Fruit fly (Drosophila melanogaster) whole organism, embryonic: Measurements from ENCODE around the gene TyrRII.

Experiments used
- Asciz ChIP-seq: fragments of 200-800 bp; sonication (Bioruptor generic); optimal IDR thresholded peaks from 2 replicates; lab custom pipeline; 2017; ENCODE audit warnings: missing biosample characterization, mild to moderate bottlenecking, missing genetic modification characterization, missing genetic modification reagents
- BEAF-32 ChIP-seq: fragments of 200-800 bp; sonication (Bioruptor generic); optimal IDR thresholded peaks from 3 replicates; lab custom pipeline; 2017; ENCODE audit warnings: missing biosample characterization, missing genetic modification characterization, mild to moderate bottlenecking, moderate library complexity, missing genetic modification reagents
- CG10209 ChIP-seq: fragments of 200-800 bp; sonication (Bioruptor generic); optimal IDR thresholded peaks from 3 replicates; lab custom pipeline; 2017; ENCODE audit warnings: missing biosample characterization, mild to moderate bottlenecking, missing genetic modification characterization, missing genetic modification reagents
- CG12155 ChIP-seq: fragments of 200-800 bp; sonication (Bioruptor generic); optimal IDR thresholded peaks from 3 replicates; lab custom pipeline; 2016; ENCODE audit warnings: missing biosample characterization, missing genetic modification characterization
- CG12299 ChIP-seq: fragments of 200-800 bp; sonication (Bioruptor generic); optimal IDR thresholded peaks from 2 replicates; lab custom pipeline; 2018; ENCODE audit warnings: missing biosample characterization, mild to moderate bottlenecking, missing genetic modification characterization
- CG12391 ChIP-seq: fragments of 200-800 bp; sonication (Bioruptor generic); optimal IDR thresholded peaks from 3 replicates; lab custom pipeline; 2018; ENCODE audit warnings: missing biosample characterization, mild to moderate bottlenecking, missing genetic modification characterization, moderate library complexity
- CG12744 ChIP-seq: fragments of 200-800 bp; sonication (Bioruptor generic); optimal IDR thresholded peaks from 2 replicates; lab custom pipeline; 2016; ENCODE audit warnings: missing biosample characterization, missing genetic modification characterization
- CG14710 ChIP-seq: fragments of 200-800 bp; sonication (Bioruptor generic); optimal IDR thresholded peaks from 3 replicates; lab custom pipeline; 2019; ENCODE audit warnings: missing biosample characterization, mild to moderate bottlenecking, missing genetic modification characterization, moderate library complexity
- CG14860 ChIP-seq: fragments of 200-800 bp; sonication (Bioruptor generic); IDR thresholded peaks from 3 replicates; pipeline ENCODE4 v1.3.6; 2022; ENCODE audit warnings: missing biosample characterization, missing genetic modification characterization; ENCODE audit not compliant: partially characterized antibody
- CG17912 ChIP-seq: fragments of 200-800 bp; sonication (Bioruptor generic); optimal IDR thresholded peaks from 2 replicates; lab custom pipeline; 2018; ENCODE audit warnings: missing biosample characterization, mild to moderate bottlenecking, missing genetic modification characterization
- CG18619 ChIP-seq: fragments of 200-800 bp; sonication (Bioruptor generic); optimal IDR thresholded peaks from 3 replicates; lab custom pipeline; 2017; ENCODE audit warnings: missing biosample characterization, mild to moderate bottlenecking, missing genetic modification characterization
- CG18764 ChIP-seq: fragments of 200-800 bp; sonication (Bioruptor generic); optimal IDR thresholded peaks from 3 replicates; lab custom pipeline; 2016; ENCODE audit warnings: missing biosample characterization, missing genetic modification characterization
- CG2116 ChIP-seq: fragments of 200-800 bp; sonication (Bioruptor generic); optimal IDR thresholded peaks from 3 replicates; lab custom pipeline; 2018; ENCODE audit warnings: missing biosample characterization, mild to moderate bottlenecking, missing genetic modification characterization
- CG2120 ChIP-seq: fragments of 200-800 bp; sonication (Bioruptor generic); optimal IDR thresholded peaks from 3 replicates; lab custom pipeline; 2016; ENCODE audit warnings: missing biosample characterization, missing genetic modification characterization
- CG2712 ChIP-seq: fragments of 200-800 bp; optimal IDR thresholded peaks from 3 replicates; lab custom pipeline; 2019; ENCODE audit warnings: missing biosample characterization, mild to moderate bottlenecking, missing genetic modification characterization, moderate library complexity
- CG31224 ChIP-seq: fragments of 200-800 bp; sonication (Bioruptor generic); IDR thresholded peaks from 2 replicates; pipeline ENCODE4 v1.3.6; 2022; ENCODE audit warnings: missing biosample characterization, missing genetic modification characterization
- CG32772 ChIP-seq: fragments of 200-800 bp; sonication (Bioruptor generic); IDR thresholded peaks from 2 replicates; pipeline ENCODE4 v1.3.6; 2022; ENCODE audit warnings: missing biosample characterization, missing genetic modification characterization
- CG34224 ChIP-seq: fragments of 200-800 bp; sonication (Bioruptor generic); IDR thresholded peaks from 3 replicates; pipeline ENCODE4 v1.3.6; 2022; ENCODE audit warnings: missing biosample characterization, missing genetic modification characterization; ENCODE audit not compliant: partially characterized antibody
- CG3847 ChIP-seq: fragments of 200-800 bp; sonication (Bioruptor generic); IDR thresholded peaks from 2 replicates; pipeline ENCODE4 v1.3.6; 2022; ENCODE audit warnings: missing biosample characterization, missing genetic modification characterization
- CG7928 ChIP-seq: fragments of 200-800 bp; sonication (Bioruptor generic); optimal IDR thresholded peaks from 2 replicates; lab custom pipeline; 2017; ENCODE audit warnings: missing biosample characterization, mild to moderate bottlenecking, missing genetic modification characterization
- CG7963 ChIP-seq: fragments of 200-800 bp; sonication (Bioruptor generic); IDR thresholded peaks from 3 replicates; pipeline ENCODE4 v1.3.6; 2022; ENCODE audit warnings: missing biosample characterization, missing genetic modification characterization; ENCODE audit not compliant: partially characterized antibody
- CG9817 ChIP-seq: fragments of 200-800 bp; sonication (Bioruptor generic); optimal IDR thresholded peaks from 2 replicates; lab custom pipeline; 2018; ENCODE audit warnings: missing biosample characterization, mild to moderate bottlenecking, missing genetic modification characterization, moderate library complexity
- Camta ChIP-seq: fragments of 200-800 bp; sonication (Bioruptor generic); optimal IDR thresholded peaks from 2 replicates; lab custom pipeline; 2016; ENCODE audit warnings: missing biosample characterization, missing genetic modification characterization
- CoRest ChIP-seq: fragments of 200-800 bp; sonication (Bioruptor generic); optimal IDR thresholded peaks from 3 replicates; lab custom pipeline; 2018; ENCODE audit warnings: missing biosample characterization, mild to moderate bottlenecking, missing genetic modification characterization, moderate library complexity
- Dll ChIP-seq: fragments of 200-800 bp; sonication (Bioruptor generic); IDR thresholded peaks from 4 replicates; pipeline ENCODE4 v1.3.6; 2022; ENCODE audit warnings: missing biosample characterization, missing genetic modification characterization; ENCODE audit not compliant: partially characterized antibody
- Dp ChIP-seq: fragments of 200-800 bp; sonication (Bioruptor generic); optimal IDR thresholded peaks from 2 replicates; lab custom pipeline; 2018; ENCODE audit warnings: missing biosample characterization, mild to moderate bottlenecking, missing genetic modification characterization, moderate library complexity
- Elba2 ChIP-seq: fragments of 200-800 bp; sonication (Bioruptor generic); optimal IDR thresholded peaks from 3 replicates; lab custom pipeline; 2016; ENCODE audit warnings: missing biosample characterization, missing genetic modification characterization
- H15 ChIP-seq: fragments of 200-800 bp; sonication (Bioruptor generic); IDR thresholded peaks from 3 replicates; pipeline ENCODE4 v1.3.6; 2022; ENCODE audit warnings: missing biosample characterization, missing genetic modification characterization
- HLH4C ChIP-seq: fragments of 200-800 bp; sonication (Bioruptor generic); IDR thresholded peaks from 3 replicates; pipeline ENCODE4 v1.3.6; 2022; ENCODE audit warnings: missing biosample characterization, missing genetic modification characterization; ENCODE audit not compliant: partially characterized antibody
- Med ChIP-seq: fragments of 200-800 bp; sonication (Bioruptor generic); peaks from one replicate; lab custom pipeline; 2016; ENCODE audit warnings: missing biosample characterization, missing genetic modification characterization, mild to moderate bottlenecking, inconsistent platforms, moderate library complexity
- Myb ChIP-seq: fragments of 200-800 bp; sonication (Bioruptor generic); optimal IDR thresholded peaks from 2 replicates; lab custom pipeline; 2016; ENCODE audit warnings: missing biosample characterization, missing genetic modification characterization
- Nf-YC ChIP-seq: fragments of 200-800 bp; optimal IDR thresholded peaks from 3 replicates; lab custom pipeline; 2019; ENCODE audit warnings: missing biosample characterization, mild to moderate bottlenecking, missing genetic modification characterization, moderate library complexity
- Ptx1 ChIP-seq: fragments of 200-800 bp; sonication (Bioruptor generic); IDR thresholded peaks from 2 replicates; pipeline ENCODE4 v1.3.6; 2022; ENCODE audit warnings: missing biosample characterization, missing genetic modification characterization
- Rfx ChIP-seq: fragments of 200-800 bp; sonication (Bioruptor generic); IDR thresholded peaks from 2 replicates; pipeline ENCODE4 v1.3.6; 2022; ENCODE audit warnings: missing biosample characterization, missing genetic modification characterization
- Sry-δ ChIP-seq: fragments of 200-800 bp; sonication (Bioruptor generic); optimal IDR thresholded peaks from 2 replicates; lab custom pipeline; 2016; ENCODE audit warnings: missing biosample characterization, missing genetic modification characterization
- Vsx1 ChIP-seq: fragments of 200-800 bp; sonication (Bioruptor generic); optimal IDR thresholded peaks from 2 replicates; lab custom pipeline; 2017; ENCODE audit warnings: missing biosample characterization, mild to moderate bottlenecking, missing genetic modification characterization, missing genetic modification reagents
- dpn ChIP-seq, 2 experiments: fragments of 200-800 bp; sonication (Bioruptor generic); optimal IDR thresholded peaks; 3 replicates each; lab custom pipeline; 2016; ENCODE audit warnings: missing biosample characterization in 2 of 2, missing genetic modification characterization in 2 of 2
- esg ChIP-seq: fragments of 200-800 bp; sonication (Bioruptor generic); conservative IDR thresholded peaks from 2 replicates; pipeline ENCODE4 v1.3.6; 2022; ENCODE audit warnings: missing biosample characterization, missing genetic modification characterization
- ham ChIP-seq: fragments of 200-800 bp; sonication (Bioruptor generic); IDR thresholded peaks from 2 replicates; pipeline ENCODE4 v1.3.6; 2022; ENCODE audit warnings: missing biosample characterization, missing genetic modification characterization
- hb ChIP-seq: fragments of 200-800 bp; sonication (Bioruptor generic); IDR thresholded peaks from 3 replicates; pipeline ENCODE4 v1.3.6; 2022; ENCODE audit warnings: missing biosample characterization, missing genetic modification characterization; ENCODE audit not compliant: partially characterized antibody
- her ChIP-seq: fragments of 200-800 bp; sonication (Bioruptor generic); optimal IDR thresholded peaks from 2 replicates; lab custom pipeline; 2016; ENCODE audit warnings: missing biosample characterization, missing genetic modification characterization
- ind ChIP-seq: fragments of 200-800 bp; sonication (Bioruptor generic); optimal IDR thresholded peaks from 3 replicates; lab custom pipeline; 2016; ENCODE audit warnings: missing biosample characterization, missing genetic modification characterization
- klu ChIP-seq: fragments of 200-800 bp; sonication (Bioruptor generic); IDR thresholded peaks from 2 replicates; pipeline ENCODE4 v1.3.6; 2022; ENCODE audit warnings: missing biosample characterization, missing genetic modification characterization
- onecut ChIP-seq: fragments of 200-800 bp; sonication (Bioruptor generic); IDR thresholded peaks from 2 replicates; pipeline ENCODE4 v1.3.6; 2022; ENCODE audit warnings: missing biosample characterization, missing genetic modification characterization
- pzg ChIP-seq: fragments of 200-800 bp; sonication (Bioruptor generic); optimal IDR thresholded peaks from 3 replicates; lab custom pipeline; 2018; ENCODE audit warnings: missing biosample characterization, mild to moderate bottlenecking, missing genetic modification characterization, moderate library complexity
- row ChIP-seq: fragments of 200-800 bp; sonication (Bioruptor generic); IDR thresholded peaks from 3 replicates; pipeline ENCODE4 v1.3.6; 2022; ENCODE audit warnings: missing biosample characterization, missing genetic modification characterization
- sens ChIP-seq: fragments of 200-800 bp; sonication (Bioruptor generic); peaks from one replicate; lab custom pipeline; 2016; ENCODE audit warnings: missing biosample characterization, missing genetic modification characterization
- stc ChIP-seq: fragments of 200-800 bp; sonication (Bioruptor generic); IDR thresholded peaks from 2 replicates; pipeline ENCODE4 v1.3.6; 2022; ENCODE audit warnings: missing biosample characterization, missing genetic modification characterization
- tll ChIP-seq, 2 experiments: fragments of 200-800 bp in 1 of 2; fragments of >200 bp in 1 of 2; sonication (Bioruptor generic) in 1 of 2; optimal IDR thresholded peaks; 2 replicates each; lab custom pipeline; 2017 to 2019; ENCODE audit warnings: missing biosample characterization in 2 of 2, missing genetic modification characterization in 2 of 2, mild to moderate bottlenecking in 1 of 2, moderate library complexity in 1 of 2
- zf30C ChIP-seq: fragments of 200-800 bp; sonication (Bioruptor generic); optimal IDR thresholded peaks from 3 replicates; lab custom pipeline; 2018; ENCODE audit warnings: missing biosample characterization, mild to moderate bottlenecking, missing genetic modification characterization

Gene TyrRII

dm6 chr3R:17686875-17687274, 49.5 kb upstream of the TyrRII start, which contains the start of gene CG31249 (continued):
- no peak for TF ChIP-seq Ptx1 (GFP tag; lab: Robert Waterston, UW)
- TF ChIP-seq hb (GFP tag; lab: Robert Waterston, UW): no peak
- TF ChIP-seq Dll (GFP tag; lab: Robert Waterston, UW): peak; percentile 86
- TF ChIP-seq Camta: no peak
- TF ChIP-seq her (GFP tag; lab: Kevin White, UChicago): no peak
- peak; percentile 54 for TF ChIP-seq CG2120 (GFP tag; lab: Kevin White, UChicago)
- TF ChIP-seq Med: peak; percentile 59
- peak; percentile 43 for TF ChIP-seq CG12391
- no peak for TF ChIP-seq esg
- TF ChIP-seq CG7963 (GFP tag; lab: Robert Waterston, UW): 0 out of 3 replicates have a peak, but pooled peaks have one; percentile 45
- peak; percentile 18 for TF ChIP-seq CG14710 (tag; lab: Kevin White, UChicago)
- peak; percentile 78 for TF ChIP-seq BEAF-32 (GFP tag; lab: Kevin White, UChicago)
- TF ChIP-seq Rfx (GFP tag; lab: Robert Waterston, UW): peak; percentile 29; the same call in 1 of the 2 replicates
- peak; percentile 12 for TF ChIP-seq Myb (GFP tag; lab: Kevin White, UChicago)
- TF ChIP-seq CG31224 (GFP tag; lab: Robert Waterston, UW): no peak
- TF ChIP-seq ind (GFP tag; lab: Kevin White, UChicago): no peak
- no peak for TF ChIP-seq CG9817 (tag; lab: Kevin White, UChicago)
- no peak for TF ChIP-seq Vsx1 (GFP tag; lab: Kevin White, UChicago)
- peak; percentile 4 for TF ChIP-seq CG2712 (tag; lab: Kevin White, UChicago)
- TF ChIP-seq CG3847: peak; percentile 22; the same call in 1 of the 2 replicates
- peak; percentile 60 for TF ChIP-seq Elba2 (GFP tag; lab: Kevin White, UChicago)
- peak; percentile 43 for TF ChIP-seq sens
- TF ChIP-seq CG34224 (GFP tag; lab: Robert Waterston, UW): peak; percentile 83
- peak; percentile 79 for TF ChIP-seq row (GFP tag; lab: Robert Waterston, UW)
- TF ChIP-seq CG18764 (GFP tag; lab: Kevin White, UChicago): no peak
- TF ChIP-seq HLH4C (GFP tag; lab: Robert Waterston, UW): peak; percentile 69
- no peak for TF ChIP-seq H15 (GFP tag; lab: Robert Waterston, UW)
- TF ChIP-seq dpn (GFP tag; optimal IDR thresholded peaks at IDR 0.05; lab: Kevin White, UChicago): peak in 1 of 2 experiments; percentile 37
- peak; percentile 21 for TF ChIP-seq zf30C (GFP tag; lab: Kevin White, UChicago)
- TF ChIP-seq CG10209 (GFP tag; lab: Kevin White, UChicago): no peak
- no peak for TF ChIP-seq stc
- no peak for TF ChIP-seq CG12744 (GFP tag; lab: Kevin White, UChicago)
- peak; percentile 4 for TF ChIP-seq CG12155 (GFP tag; lab: Kevin White, UChicago)
- no peak for TF ChIP-seq Asciz (GFP tag; lab: Kevin White, UChicago)
- TF ChIP-seq CG18619: no peak
- TF ChIP-seq ham (GFP tag; lab: Robert Waterston, UW): no peak
- peak; percentile 26 for TF ChIP-seq CoRest (tag; lab: Kevin White, UChicago)
- no peak for TF ChIP-seq CG12299 (tag; lab: Kevin White, UChicago)
- TF ChIP-seq Sry-δ (GFP tag; lab: Kevin White, UChicago): peak; percentile 69
- peak; percentile 42 for TF ChIP-seq onecut (GFP tag; lab: Robert Waterston, UW)
- no peak for TF ChIP-seq CG32772 (GFP tag; lab: Robert Waterston, UW)
- TF ChIP-seq tll (GFP tag; optimal IDR thresholded peaks at IDR 0.05; lab: Kevin White, UChicago): no peak
- peak; percentile 57 for TF ChIP-seq pzg (GFP tag; lab: Kevin White, UChicago)
- TF ChIP-seq CG2116 (GFP tag; lab: Kevin White, UChicago): peak; percentile 43
- TF ChIP-seq Nf-YC: no peak
- peak; percentile 90 for TF ChIP-seq CG7928 (GFP tag; lab: Kevin White, UChicago)
- TF ChIP-seq Dp (GFP tag; lab: Kevin White, UChicago): peak; percentile 45
- TF ChIP-seq klu (GFP tag; lab: Robert Waterston, UW): no peak
- no peak for TF ChIP-seq CG17912 (GFP tag; lab: Kevin White, UChicago)
- 0 out of 3 replicates have a peak, but pooled peaks have one; percentile 40 for TF ChIP-seq CG14860 (GFP tag; lab: Robert Waterston, UW)
